Fruit fly (Drosophila melanogaster): Measurements from ENCODE around the gene CRIF.

Gene CRIF

dm6 chr3L:21524071-21524889 is 44.4 kb downstream of the CRIF start:
- no peak for TF ChIP-seq kay (GFP tag; ENCODE audit: borderline replicate concordance)
- peak; percentile 18 for TF ChIP-seq CG1620 (GFP tag; optimal IDR thresholded peaks at IDR 0.05)
- TF ChIP-seq cnc (optimal IDR thresholded peaks at IDR 0.05): no peak
- TF ChIP-seq toe (GFP tag; optimal IDR thresholded peaks at IDR 0.05): no peak
- peak; percentile 1 for TF ChIP-seq Clk (GFP tag; optimal IDR thresholded peaks at IDR 0.05)
- TF ChIP-seq Crg-1 (GFP tag; optimal IDR thresholded peaks at IDR 0.05): peak; percentile 31
- peak; percentile 18 for TF ChIP-seq CG12768 (GFP tag; optimal IDR thresholded peaks at IDR 0.05)
- TF ChIP-seq cic (GFP tag; optimal IDR thresholded peaks at IDR 0.05): peak; percentile 2
- no peak for TF ChIP-seq ovo (GFP tag; optimal IDR thresholded peaks at IDR 0.05)
- no peak for TF ChIP-seq CG33017 (tag; optimal IDR thresholded peaks at IDR 0.05)
- TF ChIP-seq Hr96 (GFP tag; optimal IDR thresholded peaks at IDR 0.05): no peak
- TF ChIP-seq CG11617 (GFP tag; optimal IDR thresholded peaks at IDR 0.05): peak; percentile 39
- TF ChIP-seq CG7045 (GFP tag; optimal IDR thresholded peaks at IDR 0.05): peak; percentile 24
- peak; percentile 4 for TF ChIP-seq bab1 (GFP tag; optimal IDR thresholded peaks at IDR 0.05)
- TF ChIP-seq tj (GFP tag; optimal IDR thresholded peaks at IDR 0.05): no peak
- TF ChIP-seq CG14711 (tag; optimal IDR thresholded peaks at IDR 0.05): no peak
- TF ChIP-seq CG5204 (GFP tag; optimal IDR thresholded peaks at IDR 0.05): no peak
- TF ChIP-seq CG7101 (tag; optimal IDR thresholded peaks at IDR 0.05): peak; percentile 42
- TF ChIP-seq pad (GFP tag; optimal IDR thresholded peaks at IDR 0.05): no peak
- TF ChIP-seq Mnt (GFP tag; optimal IDR thresholded peaks at IDR 0.05): peak; percentile 19

- TF ChIP-seq CG33017 (tag; optimal IDR thresholded peaks at IDR 0.05) (no peak), toe (GFP tag; optimal IDR thresholded peaks at IDR 0.05) (no peak), CG12768 (GFP tag; optimal IDR thresholded peaks at IDR 0.05) (no peak), bab1 (GFP tag; optimal IDR thresholded peaks at IDR 0.05) (no peak), pad (GFP tag; optimal IDR thresholded peaks at IDR 0.05) (no peak), Hr96 (GFP tag; optimal IDR thresholded peaks at IDR 0.05) (no peak), CG7045 (GFP tag; optimal IDR thresholded peaks at IDR 0.05) (no peak), CG5204 (GFP tag; optimal IDR thresholded peaks at IDR 0.05) (no peak), Crg-1 (GFP tag; optimal IDR thresholded peaks at IDR 0.05) (no peak), Clk (GFP tag; optimal IDR thresholded peaks at IDR 0.05) (no peak), cic (GFP tag; optimal IDR thresholded peaks at IDR 0.05) (no peak), CG7101 (tag; optimal IDR thresholded peaks at IDR 0.05) (no peak)
These were observed 45.5 kb downstream of the CRIF start, which contains the start of gene CG7611 for dm6 chr3L:21523059-21523836. Gene CG7611 (plus strand): TSS chr3L:21523186.

dm6 chr3L:21518345-21518744 is 50.4 kb downstream of the CRIF start:
- no peak for TF ChIP-seq CG7101 (tag; optimal IDR thresholded peaks at IDR 0.05)
- no peak for TF ChIP-seq CG14711 (tag; optimal IDR thresholded peaks at IDR 0.05)
- no peak for TF ChIP-seq cic (GFP tag; optimal IDR thresholded peaks at IDR 0.05)
- no peak for TF ChIP-seq CG33017 (tag; optimal IDR thresholded peaks at IDR 0.05)
- no peak for TF ChIP-seq toe (GFP tag; optimal IDR thresholded peaks at IDR 0.05)
- no peak for TF ChIP-seq CG11617 (GFP tag; optimal IDR thresholded peaks at IDR 0.05)
- TF ChIP-seq CG5204 (GFP tag; optimal IDR thresholded peaks at IDR 0.05): no peak
- no peak for TF ChIP-seq Clk (GFP tag; optimal IDR thresholded peaks at IDR 0.05)
- TF ChIP-seq Mnt (GFP tag; optimal IDR thresholded peaks at IDR 0.05): no peak
- TF ChIP-seq CG1620 (GFP tag; optimal IDR thresholded peaks at IDR 0.05): no peak
- no peak for TF ChIP-seq CG12768 (GFP tag; optimal IDR thresholded peaks at IDR 0.05)
- no peak for TF ChIP-seq kay (GFP tag; ENCODE audit: borderline replicate concordance)
